Worm (Caenorhabditis elegans): ENCODE measurements around the gene C09G9.8.

C09G9.8 gene

ce11 chrIV:8916010-8916409 lies 34.7 kb downstream of the C09G9.8 start, which contains the start of gene C27B7.9:
Gene C27B7.9 (minus strand): TSS chrIV:8916110.
- TF ChIP-seq jun-1 (tag; optimal IDR thresholded peaks at IDR 0.05) (no peak), ceh-82 (tag; optimal IDR thresholded peaks at IDR 0.05) (no peak), ceh-28 (tag; optimal IDR thresholded peaks at IDR 0.05) (no peak), tbx-2 (tag; optimal IDR thresholded peaks at IDR 0.05) (no peak), snpc-4 (tag; optimal IDR thresholded peaks at IDR 0.05) (no peak), egl-5 (tag; optimal IDR thresholded peaks at IDR 0.05) (no peak), nhr-76 (tag; optimal IDR thresholded peaks at IDR 0.05) (no peak), fkh-2 (tag; optimal IDR thresholded peaks at IDR 0.05) (no peak), unc-62 (GFP tag; optimal IDR thresholded peaks at IDR 0.05) (no peak), ama-1 (optimal IDR thresholded peaks at IDR 0.05) (no peak), mdl-1 (tag; optimal IDR thresholded peaks at IDR 0.05) (no peak), elt-1 (tag; optimal IDR thresholded peaks at IDR 0.05) (no peak), nhr-11 (tag; optimal IDR thresholded peaks at IDR 0.05) (no peak), nhr-28 (tag; optimal IDR thresholded peaks at IDR 0.05) (no peak), ceh-16 (tag; optimal IDR thresholded peaks at IDR 0.05) (no peak)

ce11 chrIV:8918790-8919189 lies 37.5 kb downstream of the C09G9.8 start, which contains the start of gene rap-1:
Gene rap-1 (minus strand): TSS chrIV:8918890.
- TF ChIP-seq egl-27 (tag; optimal IDR thresholded peaks at IDR 0.05) (no peak), ama-1 (optimal IDR thresholded peaks at IDR 0.05) (no peak), pha-4 (tag; optimal IDR thresholded peaks at IDR 0.05) (no peak), snpc-4 (tag; optimal IDR thresholded peaks at IDR 0.05) (no peak), egl-5 (tag; optimal IDR thresholded peaks at IDR 0.05) (no peak), nhr-67 (tag; optimal IDR thresholded peaks at IDR 0.05) (no peak), nhr-25 (tag; optimal IDR thresholded peaks at IDR 0.05) (no peak), ceh-28 (tag; optimal IDR thresholded peaks at IDR 0.05) (no peak), lin-15B (tag; optimal IDR thresholded peaks at IDR 0.05) (no peak), fos-1 (tag; optimal IDR thresholded peaks at IDR 0.05) (no peak), nhr-23 (tag; optimal IDR thresholded peaks at IDR 0.05) (no peak), daf-12 (tag; optimal IDR thresholded peaks at IDR 0.05) (no peak)

- peak; percentile 1 for TF ChIP-seq nhr-43 (tag; optimal IDR thresholded peaks at IDR 0.05; ENCODE audit: poor library complexity, severe bottlenecking)
- TF ChIP-seq elt-3 (tag; optimal IDR thresholded peaks at IDR 0.05) = peak in 1 of 3 experiments; percentile 56
- peak; percentile 41 for TF ChIP-seq hmg-11 (tag; optimal IDR thresholded peaks at IDR 0.05)
- TF ChIP-seq nfya-1 (tag; optimal IDR thresholded peaks at IDR 0.05; ENCODE audit: insufficient read depth) = peak; percentile 23
- TF ChIP-seq ZK546.5 (tag; optimal IDR thresholded peaks at IDR 0.05) = no peak
- TF ChIP-seq lin-15B (tag; optimal IDR thresholded peaks at IDR 0.05) = no peak
- no peak for TF ChIP-seq unc-39 (tag; optimal IDR thresholded peaks at IDR 0.05)
- no peak for TF ChIP-seq fkh-10 (GFP tag; optimal IDR thresholded peaks at IDR 0.05)
- no peak for TF ChIP-seq nhr-11 (tag; optimal IDR thresholded peaks at IDR 0.05)
- peak; percentile 6 for TF ChIP-seq lin-39 (tag; optimal IDR thresholded peaks at IDR 0.05)
- TF ChIP-seq ceh-82 (tag; optimal IDR thresholded peaks at IDR 0.05) = no peak
- no peak for TF ChIP-seq R02D3.7 (tag; optimal IDR thresholded peaks at IDR 0.05)
- TF ChIP-seq elt-2 (tag; optimal IDR thresholded peaks at IDR 0.05) = no peak
- TF ChIP-seq mdl-1 (tag; optimal IDR thresholded peaks at IDR 0.05) = no peak
- peak; percentile 40 for TF ChIP-seq nhr-23 (tag; optimal IDR thresholded peaks at IDR 0.05)
- TF ChIP-seq fkh-2 (tag; optimal IDR thresholded peaks at IDR 0.05) = no peak
- TF ChIP-seq snpc-4 (tag; optimal IDR thresholded peaks at IDR 0.05) = no peak
Measured at ce11 chrIV:8920284-8920806, 39.1 kb downstream of the C09G9.8 start.

ce11 chrIV:8921166-8921565 lies 39.9 kb downstream of the C09G9.8 start:
- TF ChIP-seq egl-5 (tag; optimal IDR thresholded peaks at IDR 0.05) = peak; percentile 72
- TF ChIP-seq sea-2 (GFP tag; optimal IDR thresholded peaks at IDR 0.05) = no peak

- TF ChIP-seq nfya-1 (tag; optimal IDR thresholded peaks at IDR 0.05; ENCODE audit: insufficient read depth) (peak; percentile 20), ceh-28 (tag; optimal IDR thresholded peaks at IDR 0.05) (peak; percentile 68), pha-4 (tag; optimal IDR thresholded peaks at IDR 0.05) (peak; percentile 42), lin-15B (tag; optimal IDR thresholded peaks at IDR 0.05) (peak; percentile 49), lin-39 (tag; optimal IDR thresholded peaks at IDR 0.05) (no peak), nhr-23 (tag; optimal IDR thresholded peaks at IDR 0.05) (peak; percentile 53), snpc-4 (tag; optimal IDR thresholded peaks at IDR 0.05) (peak; percentile 20), hmg-11 (tag; optimal IDR thresholded peaks at IDR 0.05) (peak; percentile 37), unc-39 (tag; optimal IDR thresholded peaks at IDR 0.05) (no peak), nhr-43 (tag; optimal IDR thresholded peaks at IDR 0.05; ENCODE audit: poor library complexity, severe bottlenecking) (peak; percentile 19), elt-1 (tag; optimal IDR thresholded peaks at IDR 0.05) (no peak), elt-2 (tag; optimal IDR thresholded peaks at IDR 0.05) (peak; percentile 35), nhr-25 (tag; optimal IDR thresholded peaks at IDR 0.05) (peak; percentile 90)
Measured at ce11 chrIV:8921956-8922355, 40.7 kb downstream of the C09G9.8 start, which contains the start of gene D1046.16. Gene D1046.16 (plus strand): TSS chrIV:8922150.
